Fruit fly (Drosophila melanogaster): ENCODE results near the gene CG12310.

DNA sequence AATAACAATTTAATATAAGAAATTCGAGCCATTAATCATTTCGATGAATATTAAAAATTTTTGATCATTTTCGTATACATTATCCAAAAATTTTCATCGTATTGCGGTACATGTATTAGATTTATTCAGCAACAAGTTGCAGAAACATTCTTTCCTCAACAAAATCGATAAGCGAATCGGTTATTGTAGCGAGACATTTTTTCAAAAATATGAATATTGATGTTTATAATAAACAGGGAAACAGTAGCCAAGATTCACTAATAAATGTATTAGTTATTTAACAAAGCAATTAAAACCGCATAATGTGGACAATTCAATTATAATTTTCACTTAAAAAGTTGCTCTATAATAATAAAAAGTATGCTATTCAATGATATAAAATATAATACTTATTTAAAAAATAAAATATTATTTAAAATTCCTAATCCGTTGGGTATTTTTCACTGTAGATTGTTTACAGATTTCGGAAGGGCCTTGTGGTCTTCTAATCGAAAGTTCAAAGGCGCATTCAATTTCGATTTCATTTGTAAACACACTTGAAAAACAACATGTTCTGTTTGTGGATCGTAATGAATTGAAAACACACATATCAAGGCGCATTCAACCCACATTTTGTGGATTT, 38.6 kb upstream of the CG12310 start:
- TF ChIP-seq Hr78 (GFP tag; optimal IDR thresholded peaks at IDR 0.05) (no peak), Sp1 (GFP tag; optimal IDR thresholded peaks at IDR 0.05) (no peak), br (GFP tag; optimal IDR thresholded peaks at IDR 0.05) (no peak), Abd-B (GFP tag; optimal IDR thresholded peaks at IDR 0.05) (no peak), h (GFP tag; optimal IDR thresholded peaks at IDR 0.05) (no peak), Jra (GFP tag; optimal IDR thresholded peaks at IDR 0.05) (no peak), brk (GFP tag; optimal IDR thresholded peaks at IDR 0.05) (no peak), HLH106 (tag; optimal IDR thresholded peaks at IDR 0.05) (no peak), jim (GFP tag; optimal IDR thresholded peaks at IDR 0.05) (no peak), dl (GFP tag; optimal IDR thresholded peaks at IDR 0.05; ENCODE audit: insufficient read depth in 1 of 2, partially characterized antibody in 2 of 2) (no peak), psq (GFP tag; optimal IDR thresholded peaks at IDR 0.05) (no peak), lola (GFP tag; optimal IDR thresholded peaks at IDR 0.05) (no peak)
